Worm (Caenorhabditis elegans): ENCODE data around the gene Y66D12A.19.

The Y66D12A.19 gene

DNA sequence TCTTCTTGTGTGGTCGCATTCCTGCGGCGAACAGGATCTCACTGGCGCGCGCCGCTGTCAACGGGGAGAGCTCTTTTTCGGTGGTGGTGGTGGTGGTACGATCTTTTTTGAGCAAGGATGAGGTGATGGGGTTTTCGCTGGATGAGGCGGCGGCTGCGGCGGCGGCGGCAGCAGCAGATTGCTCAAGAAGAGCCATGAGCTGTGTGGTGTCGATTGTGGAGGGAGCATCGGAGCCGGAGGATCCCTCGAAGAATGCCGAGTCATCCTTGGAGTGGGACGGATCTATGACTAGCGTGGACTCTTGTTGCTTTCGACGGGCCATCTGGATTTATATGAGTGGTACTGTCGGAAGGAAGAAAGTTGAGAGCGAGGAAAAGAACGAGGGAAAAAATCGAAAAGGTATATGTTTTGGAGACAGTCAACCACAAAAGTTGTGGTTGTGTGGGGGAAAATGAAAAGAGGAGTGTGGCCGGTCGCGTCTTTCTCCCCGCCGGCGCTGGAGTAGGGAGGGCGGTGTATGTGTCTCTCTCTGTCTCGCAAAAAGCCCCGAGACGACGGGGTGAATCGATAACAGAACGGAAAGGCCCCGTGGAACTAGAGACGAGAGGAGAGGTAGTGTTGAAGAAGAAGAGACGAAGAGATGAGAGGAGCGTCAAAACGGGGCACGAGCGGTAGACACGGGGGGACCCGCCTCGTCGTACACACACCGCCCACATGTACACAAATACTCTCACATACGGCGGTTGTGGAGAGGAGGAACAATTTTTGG lies 42.3 kb upstream of the Y66D12A.19 start:
- TF ChIP-seq nhr-129 (tag; optimal IDR thresholded peaks at IDR 0.05) = peak; percentile 7
- no peak for TF ChIP-seq ztf-4 (tag; optimal IDR thresholded peaks at IDR 0.05)

DNA sequence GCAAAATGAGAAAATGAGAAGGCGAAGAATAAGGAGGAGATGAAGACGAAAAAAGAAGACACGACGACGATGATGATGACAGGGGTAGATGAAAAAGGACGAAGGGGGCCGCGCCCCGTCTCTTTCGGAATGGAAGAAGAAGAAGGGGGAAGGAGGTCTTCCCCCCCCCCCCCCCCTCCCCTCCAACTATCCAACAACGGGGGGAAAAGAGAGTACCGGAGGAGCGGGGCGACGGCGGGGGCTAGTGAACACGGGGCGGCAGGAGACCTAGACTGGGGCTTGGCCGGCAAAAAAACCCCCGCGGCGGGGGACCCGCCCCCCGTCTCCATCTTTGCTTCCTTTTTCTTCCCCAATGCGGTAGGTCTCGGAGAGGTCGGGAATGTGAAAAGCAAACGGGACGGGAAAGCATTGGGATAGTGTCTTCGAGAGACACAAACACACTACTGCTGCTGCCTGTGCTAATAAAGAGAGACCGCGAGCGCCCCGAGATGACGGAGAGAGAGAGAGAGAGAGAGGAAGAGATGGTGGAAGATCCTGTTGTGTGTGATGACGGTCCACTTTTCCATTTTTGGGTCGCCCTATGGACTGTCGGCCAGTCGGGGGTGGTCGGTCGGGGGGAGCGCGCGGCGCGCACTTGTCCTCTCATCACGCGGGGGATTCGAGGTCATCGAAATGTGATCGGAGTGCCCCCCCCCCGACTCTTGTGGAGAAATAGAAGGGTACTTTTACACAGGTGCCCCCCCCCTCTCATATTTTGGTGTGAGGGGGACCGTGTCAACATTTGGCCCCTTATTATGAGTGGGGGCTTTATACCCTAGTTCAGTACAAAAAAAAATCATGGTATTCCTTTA lies 41.0 kb upstream of the Y66D12A.19 start:
- no peak for TF ChIP-seq ztf-1 (GFP tag; conservative IDR thresholded peaks at IDR 0.05)
- peak; percentile 19 for TF ChIP-seq nhr-129 (tag; optimal IDR thresholded peaks at IDR 0.05)
- no peak for TF ChIP-seq fos-1 (tag; optimal IDR thresholded peaks at IDR 0.05)
- TF ChIP-seq sem-4 (tag; optimal IDR thresholded peaks at IDR 0.05) = no peak
- no peak for TF ChIP-seq nhr-12 (tag; optimal IDR thresholded peaks at IDR 0.05)
- no peak for TF ChIP-seq unc-39 (tag; optimal IDR thresholded peaks at IDR 0.05)
- no peak for TF ChIP-seq blmp-1 (tag; optimal IDR thresholded peaks at IDR 0.05; ENCODE audit: insufficient read depth)
- TF ChIP-seq ceh-16 (tag; optimal IDR thresholded peaks at IDR 0.05) = no peak
- no peak for TF ChIP-seq gmeb-1 (tag; optimal IDR thresholded peaks at IDR 0.05)
- TF ChIP-seq F13H6.1 (tag; optimal IDR thresholded peaks at IDR 0.05) = peak; percentile 9
- TF ChIP-seq egl-27 (tag; optimal IDR thresholded peaks at IDR 0.05) = no peak
- no peak for TF ChIP-seq peb-1 (tag; optimal IDR thresholded peaks at IDR 0.05)
- no peak for TF ChIP-seq mab-5 (tag; optimal IDR thresholded peaks at IDR 0.05)

DNA sequence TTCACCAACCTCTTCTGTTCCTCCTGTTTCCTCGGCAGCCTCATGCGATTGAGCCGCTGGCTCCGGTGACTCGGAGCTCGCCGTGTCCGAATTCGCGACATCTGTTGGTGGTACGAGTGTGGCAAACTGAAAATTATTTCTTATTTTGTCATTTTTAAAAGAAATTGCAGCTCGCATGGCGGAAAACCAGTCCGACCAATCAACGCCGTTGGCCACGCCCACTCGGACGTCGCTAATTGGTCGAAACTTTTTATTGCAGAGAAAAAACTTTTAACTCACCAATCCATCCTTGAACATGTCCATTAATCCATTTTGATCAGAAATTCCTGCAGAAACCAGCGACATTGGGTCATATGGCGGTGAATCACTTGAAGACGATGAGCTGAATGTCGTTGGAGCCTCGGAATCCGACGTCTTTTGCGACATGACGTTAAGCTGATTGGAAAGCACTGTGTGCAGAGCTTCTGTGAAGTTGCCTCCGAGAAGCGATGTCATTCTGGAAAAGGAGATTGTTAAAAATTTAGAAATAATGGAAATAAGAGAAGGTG lies 38.5 kb upstream of the Y66D12A.19 start, which contains the start of gene bed-2:
bed-2 (minus strand) TSS at position 498 of the 548 bp plus-strand sequence.
- no peak for TF ChIP-seq gmeb-1 (tag; optimal IDR thresholded peaks at IDR 0.05)
- TF ChIP-seq unc-39 (tag; optimal IDR thresholded peaks at IDR 0.05) = no peak
- no peak for TF ChIP-seq nhr-23 (tag; optimal IDR thresholded peaks at IDR 0.05)
- no peak for TF ChIP-seq blmp-1 (tag; optimal IDR thresholded peaks at IDR 0.05; ENCODE audit: insufficient read depth)

DNA sequence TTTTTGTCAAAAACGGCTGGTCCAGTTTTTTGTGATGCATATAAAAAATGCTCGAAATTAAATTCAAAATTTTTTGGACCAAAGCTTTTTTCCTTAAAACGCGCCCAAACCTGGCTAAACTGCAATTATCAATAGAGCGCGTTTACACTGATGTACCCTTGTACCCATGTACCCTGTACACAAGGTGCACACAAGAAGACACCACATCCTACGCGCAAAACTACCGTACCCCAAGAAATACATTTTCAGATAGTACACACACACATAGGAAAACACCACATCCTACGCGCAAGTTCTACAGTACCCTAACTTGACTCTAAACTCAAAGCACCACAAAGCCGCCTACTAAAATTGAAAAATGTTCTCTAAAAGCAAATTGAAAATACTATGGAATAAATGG lies 37.5 kb upstream of the Y66D12A.19 start:
- TF ChIP-seq unc-62 (GFP tag; optimal IDR thresholded peaks at IDR 0.05) (no peak), R02D3.7 (tag; optimal IDR thresholded peaks at IDR 0.05) (no peak), aly-2 (tag; optimal IDR thresholded peaks at IDR 0.05) (no peak), ztf-1 (GFP tag; conservative IDR thresholded peaks at IDR 0.05) (no peak), lsy-2 (tag; optimal IDR thresholded peaks at IDR 0.05) (peak in 1 of 2 experiments; percentile 20)

DNA sequence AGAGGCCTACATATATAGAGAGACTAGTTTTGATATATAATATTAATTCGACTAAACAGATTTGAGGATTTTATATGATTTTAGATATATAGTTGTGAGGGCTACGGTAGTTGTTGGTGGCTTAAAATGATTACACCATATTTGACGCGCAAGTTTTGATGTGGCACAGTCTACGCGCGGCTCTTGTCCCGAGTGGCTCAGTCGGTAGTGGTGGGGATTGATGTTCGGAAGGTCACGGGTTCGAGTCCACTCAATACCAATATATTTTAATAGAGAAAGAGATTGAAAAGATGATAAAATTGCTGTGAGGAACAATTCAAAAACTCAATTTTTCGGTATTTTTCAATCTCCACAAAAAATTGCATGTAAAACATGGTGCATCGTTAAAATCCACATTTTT lies 36.0 kb upstream of the Y66D12A.19 start:
- TF ChIP-seq ZK546.5 (tag; optimal IDR thresholded peaks at IDR 0.05) (no peak), nhr-129 (tag; optimal IDR thresholded peaks at IDR 0.05) (no peak), elt-1 (tag; optimal IDR thresholded peaks at IDR 0.05) (no peak), sma-9 (GFP tag; optimal IDR thresholded peaks at IDR 0.05) (no peak), sma-9 (tag; optimal IDR thresholded peaks at IDR 0.05) (no peak), egl-27 (tag; optimal IDR thresholded peaks at IDR 0.05) (no peak), alr-1 (tag; optimal IDR thresholded peaks at IDR 0.05) (no peak), R02D3.7 (tag; optimal IDR thresholded peaks at IDR 0.05) (no peak), F13H6.1 (tag; optimal IDR thresholded peaks at IDR 0.05) (no peak), nhr-25 (tag; optimal IDR thresholded peaks at IDR 0.05) (no peak), unc-62 (GFP tag; optimal IDR thresholded peaks at IDR 0.05) (no peak), skn-1 (tag; optimal IDR thresholded peaks at IDR 0.05) (no peak)

DNA sequence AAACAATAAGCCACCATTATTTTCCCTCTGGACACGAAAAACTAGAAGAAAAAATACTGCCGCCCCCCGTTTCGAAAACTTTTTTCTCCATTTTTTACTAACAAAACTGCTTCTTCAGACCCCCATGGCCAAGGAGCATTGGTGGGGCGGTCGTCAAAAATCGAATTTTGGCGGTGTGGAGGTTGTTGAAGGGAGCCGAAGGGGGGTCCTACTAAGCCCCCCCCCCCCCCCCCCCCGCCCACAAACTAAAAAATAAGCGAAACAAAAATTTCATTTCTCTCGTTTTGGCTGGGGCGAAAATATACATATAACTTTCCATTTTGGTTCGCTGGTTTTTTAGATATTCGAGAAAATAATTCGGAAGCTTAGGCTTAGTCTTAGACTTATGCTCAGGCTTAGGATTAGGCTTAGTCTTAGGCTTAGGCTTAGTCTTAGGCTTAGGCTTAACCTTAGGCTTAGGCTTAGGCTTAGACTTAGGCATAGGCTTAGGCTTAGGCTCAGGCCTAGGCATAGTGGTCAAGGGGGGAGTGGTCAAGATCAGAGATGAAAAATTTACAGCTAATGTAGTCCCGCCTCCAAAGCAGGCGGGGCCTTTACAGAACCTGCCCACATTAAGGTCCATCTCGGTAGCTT lies 34.1 kb upstream of the Y66D12A.19 start:
- TF ChIP-seq nhr-11 (tag; optimal IDR thresholded peaks at IDR 0.05) = no peak
- TF ChIP-seq snpc-4 (tag; optimal IDR thresholded peaks at IDR 0.05) = no peak
- no peak for TF ChIP-seq alr-1 (tag; optimal IDR thresholded peaks at IDR 0.05)
- TF ChIP-seq dmd-4 (tag; optimal IDR thresholded peaks at IDR 0.05) = no peak
- no peak for TF ChIP-seq ceh-82 (tag; optimal IDR thresholded peaks at IDR 0.05)
- no peak for TF ChIP-seq unc-55 (GFP tag; optimal IDR thresholded peaks at IDR 0.05)
- TF ChIP-seq fos-1 (tag; optimal IDR thresholded peaks at IDR 0.05) = no peak
- TF ChIP-seq sma-3 (GFP tag; optimal IDR thresholded peaks at IDR 0.05) = no peak
- TF ChIP-seq C34F6.9 (tag; optimal IDR thresholded peaks at IDR 0.05) = no peak
- no peak for TF ChIP-seq lsy-2 (tag; optimal IDR thresholded peaks at IDR 0.05)
- TF ChIP-seq nhr-77 (tag; optimal IDR thresholded peaks at IDR 0.05) = no peak
- TF ChIP-seq mdl-1 (tag; optimal IDR thresholded peaks at IDR 0.05) = no peak
- no peak for TF ChIP-seq crh-2 (tag; optimal IDR thresholded peaks at IDR 0.05)
- TF ChIP-seq mab-5 (tag; optimal IDR thresholded peaks at IDR 0.05) = no peak
- TF ChIP-seq elt-3 (tag; optimal IDR thresholded peaks at IDR 0.05) = no peak
- no peak for TF ChIP-seq mbf-1 (tag; optimal IDR thresholded peaks at IDR 0.05)
- TF ChIP-seq nhr-129 (tag; optimal IDR thresholded peaks at IDR 0.05) = no peak
- no peak for TF ChIP-seq unc-39 (tag; optimal IDR thresholded peaks at IDR 0.05)

Data from whole organism, L2 larva.